Worm (Caenorhabditis elegans) whole organism, young adult: Measurements from ENCODE around the gene F41E7.9.

Experiments
- F39B2.1 ChIP-seq: fragments of 200-800 bp; sonication (Bioruptor generic); IDR thresholded peaks from 2 replicates; pipeline ENCODE4 v1.3.6; 2022; ENCODE audit warnings: missing genetic modification reagents, missing genetic modification characterization, missing compliant biosample characterization
- attf-5 ChIP-seq: fragments of 200-800 bp; sonication (Bioruptor generic); optimal IDR thresholded peaks from 2 replicates; lab custom pipeline; 2018; ENCODE audit warnings: mild to moderate bottlenecking, missing genetic modification characterization, missing compliant biosample characterization
- ceh-79 ChIP-seq: sonication (generic microtip); optimal IDR thresholded peaks from 2 replicates; lab custom pipeline; 2017; ENCODE audit warnings: mild to moderate bottlenecking, missing genetic modification characterization, missing compliant biosample characterization
- him-1 ChIP-seq: sonication (generic microtip); optimal IDR thresholded peaks from 2 replicates; lab custom pipeline; 2016; ENCODE audit warnings: missing genotype, missing genetic modification reagents, missing genetic modification characterization, missing compliant biosample characterization
- nhr-90 ChIP-seq: sonication (generic microtip); optimal IDR thresholded peaks from 2 replicates; lab custom pipeline; 2016; ENCODE audit warnings: missing genotype, mild to moderate bottlenecking, missing genetic modification characterization, missing compliant biosample characterization
- pha-4 ChIP-seq: fragments of 150-350 bp; sonication (generic microtip); optimal IDR thresholded peaks from 2 replicates; lab custom pipeline; 2014; ENCODE audit warnings: missing biosample characterization, missing genetic modification reagents, missing genetic modification characterization
- rec-8 ChIP-seq, 2 experiments: sonication (generic microtip); optimal IDR thresholded peaks; 2 replicates each; lab custom pipeline; 2016; ENCODE audit warnings: mild to moderate bottlenecking in 2 of 2, missing genetic modification characterization in 2 of 2, missing genetic modification reagents in 2 of 2, missing genotype in 2 of 2, missing biosample characterization in 1 of 2, missing compliant biosample characterization in 1 of 2, moderate library complexity in 1 of 2
- sea-2 ChIP-seq: fragments of 200-800 bp; sonication (Bioruptor generic); IDR thresholded peaks from 2 replicates; pipeline ENCODE4 v1.3.6; 2022; ENCODE audit warnings: missing genetic modification characterization, missing compliant biosample characterization
- unc-62 ChIP-seq: fragments of 150-350 bp; optimal IDR thresholded peaks from 2 replicates; lab custom pipeline; 2014; ENCODE audit warnings: missing biosample characterization, missing genetic modification reagents, missing genetic modification characterization

DNA sequence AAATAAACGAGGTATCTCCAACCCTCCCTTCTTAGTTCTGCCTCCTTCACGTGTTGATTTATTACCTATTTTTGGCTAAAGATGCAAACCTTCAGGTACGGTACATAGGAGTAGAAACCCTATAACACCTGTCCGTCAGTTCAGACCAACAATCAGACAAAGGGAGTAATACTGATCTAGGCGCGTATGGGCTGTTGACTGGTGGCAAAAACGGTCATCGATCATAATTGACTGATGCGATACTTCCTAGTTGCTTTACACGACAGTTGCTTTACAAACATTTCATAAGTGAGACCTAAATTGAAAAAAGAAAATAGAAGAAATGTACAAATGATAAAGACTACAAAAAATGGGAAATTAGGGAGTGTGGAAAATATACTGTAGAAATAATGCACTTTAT lies 34.3 kb upstream of the F41E7.9 start:
- no peak for TF ChIP-seq pha-4 (tag; lab: Kevin White, UChicago)
- TF ChIP-seq unc-62 (GFP tag; lab: Kevin White, UChicago) = no peak
- no peak for TF ChIP-seq F39B2.1 (GFP tag; lab: Robert Waterston, UW)
- no peak for TF ChIP-seq nhr-90 (tag; lab: Kevin White, UChicago)
- no peak for TF ChIP-seq him-1 (tag; lab: Kevin White, UChicago)
- TF ChIP-seq attf-5 = no peak
- no peak for TF ChIP-seq ceh-79
- TF ChIP-seq sea-2 (GFP tag; lab: Robert Waterston, UW) = no peak
- no peak for TF ChIP-seq rec-8 (tag; optimal IDR thresholded peaks at IDR 0.05; lab: Kevin White, UChicago)
